Fruit fly (Drosophila melanogaster) whole organism, embryonic: ENCODE results near the gene CG15922.
A peak's percentile ranks its signal among the peaks of the same experiment; 100 is the strongest.

Experiments
- Ada2b ChIP-seq: fragments of 200-800 bp; sonication (Bioruptor generic); IDR thresholded peaks from 2 replicates; pipeline ENCODE4 v1.3.6; 2022; ENCODE audit warnings: missing biosample characterization, missing genetic modification characterization
- Bgb ChIP-seq: fragments of 200-800 bp; sonication (Bioruptor generic); IDR thresholded peaks from 2 replicates; pipeline ENCODE4 v1.3.6; 2022; ENCODE audit warnings: missing biosample characterization, missing genetic modification characterization; ENCODE audit not compliant: partially characterized antibody
- CG12744 ChIP-seq: fragments of 200-800 bp; sonication (Bioruptor generic); optimal IDR thresholded peaks from 2 replicates; lab custom pipeline; 2016; ENCODE audit warnings: missing biosample characterization, missing genetic modification characterization
- CG12769 ChIP-seq: fragments of 200-800 bp; sonication (Bioruptor generic); optimal IDR thresholded peaks from 2 replicates; lab custom pipeline; 2019; ENCODE audit warnings: missing biosample characterization, mild to moderate bottlenecking, missing genetic modification characterization, moderate library complexity
- CG14441 ChIP-seq: fragments of 200-800 bp; sonication (Bioruptor generic); IDR thresholded peaks from 2 replicates; pipeline ENCODE4 v1.3.6; 2022; ENCODE audit warnings: missing biosample characterization, missing genetic modification characterization
- CG15011 ChIP-seq: fragments of 200-800 bp; sonication (Bioruptor generic); optimal IDR thresholded peaks from 3 replicates; lab custom pipeline; 2018; ENCODE audit warnings: missing biosample characterization, mild to moderate bottlenecking, missing genetic modification characterization
- CG15269 ChIP-seq: fragments of 200-800 bp; sonication (Bioruptor generic); optimal IDR thresholded peaks from 2 replicates; lab custom pipeline; 2018; ENCODE audit warnings: missing biosample characterization, mild to moderate bottlenecking, missing genetic modification characterization, moderate library complexity
- CG15696 ChIP-seq: fragments of 200-800 bp; sonication (Bioruptor generic); optimal IDR thresholded peaks from 2 replicates; lab custom pipeline; 2019; ENCODE audit warnings: missing biosample characterization, mild to moderate bottlenecking, missing genetic modification characterization, moderate library complexity
- CG17912 ChIP-seq: fragments of 200-800 bp; sonication (Bioruptor generic); optimal IDR thresholded peaks from 2 replicates; lab custom pipeline; 2018; ENCODE audit warnings: missing biosample characterization, mild to moderate bottlenecking, missing genetic modification characterization
- CG2116 ChIP-seq: fragments of 200-800 bp; sonication (Bioruptor generic); optimal IDR thresholded peaks from 3 replicates; lab custom pipeline; 2018; ENCODE audit warnings: missing biosample characterization, mild to moderate bottlenecking, missing genetic modification characterization
- CG2129 ChIP-seq: fragments of 200-800 bp; sonication (Bioruptor generic); IDR thresholded peaks from 2 replicates; pipeline ENCODE4 v1.3.6; 2022; ENCODE audit warnings: missing biosample characterization, missing genetic modification characterization; ENCODE audit not compliant: partially characterized antibody
- CG30431 ChIP-seq: fragments of 200-800 bp; sonication (Bioruptor generic); optimal IDR thresholded peaks from 2 replicates; lab custom pipeline; 2017; ENCODE audit warnings: missing biosample characterization, missing genetic modification characterization
- CG34376 ChIP-seq: fragments of 200-800 bp; sonication (Bioruptor generic); optimal IDR thresholded peaks from 2 replicates; lab custom pipeline; 2018; ENCODE audit warnings: missing biosample characterization, mild to moderate bottlenecking, missing genetic modification characterization
- CG4360 ChIP-seq: fragments of 200-800 bp; sonication (Bioruptor generic); IDR thresholded peaks from 2 replicates; pipeline ENCODE4 v1.3.6; 2022; ENCODE audit warnings: missing biosample characterization, missing genetic modification characterization
- CG6175 ChIP-seq: fragments of 200-800 bp; sonication (Bioruptor generic); IDR thresholded peaks from 3 replicates; pipeline ENCODE4 v1.3.6; 2022; ENCODE audit warnings: missing biosample characterization, missing genetic modification characterization
- CG6791 ChIP-seq: fragments of 200-800 bp; sonication (Bioruptor generic); IDR thresholded peaks from 3 replicates; pipeline ENCODE4 v1.3.6; 2022; ENCODE audit warnings: missing biosample characterization, missing genetic modification characterization; ENCODE audit not compliant: partially characterized antibody
- CG6813 ChIP-seq: fragments of 200-800 bp; sonication (Bioruptor generic); optimal IDR thresholded peaks from 2 replicates; lab custom pipeline; 2017; ENCODE audit warnings: missing biosample characterization, missing genetic modification characterization, mild to moderate bottlenecking, moderate library complexity, missing genetic modification reagents
- CG6854 ChIP-seq: fragments of 200-800 bp; sonication (Bioruptor generic); optimal IDR thresholded peaks from 3 replicates; lab custom pipeline; 2017; ENCODE audit warnings: missing biosample characterization, mild to moderate bottlenecking, missing genetic modification characterization
- CG7357 ChIP-seq: fragments of 200-800 bp; sonication (Bioruptor generic); IDR thresholded peaks from 3 replicates; pipeline ENCODE4 v1.3.6; 2022; ENCODE audit warnings: missing biosample characterization, missing genetic modification characterization
- CG8388 ChIP-seq: fragments of 200-800 bp; sonication (Bioruptor generic); optimal IDR thresholded peaks from 2 replicates; lab custom pipeline; 2019; ENCODE audit warnings: missing biosample characterization, mild to moderate bottlenecking, missing genetic modification characterization, moderate library complexity
- CG9215 ChIP-seq: fragments of 200-800 bp; sonication (Bioruptor generic); IDR thresholded peaks from 2 replicates; pipeline ENCODE4 v1.3.6; 2022; ENCODE audit warnings: missing biosample characterization, missing genetic modification characterization
- CG9797 ChIP-seq: fragments of 200-800 bp; sonication (Bioruptor generic); optimal IDR thresholded peaks from 3 replicates; lab custom pipeline; 2018; ENCODE audit warnings: missing biosample characterization, mild to moderate bottlenecking, missing genetic modification characterization
- Elba2 ChIP-seq: fragments of 200-800 bp; sonication (Bioruptor generic); optimal IDR thresholded peaks from 3 replicates; lab custom pipeline; 2016; ENCODE audit warnings: missing biosample characterization, missing genetic modification characterization
- Gug ChIP-seq: fragments of 200-800 bp; sonication (Bioruptor generic); IDR thresholded peaks from 4 replicates; pipeline ENCODE4 v1.3.6; 2022; ENCODE audit warnings: missing biosample characterization, missing genetic modification characterization
- Hr3 ChIP-seq: fragments of 200-800 bp; sonication (Bioruptor generic); optimal IDR thresholded peaks from 3 replicates; lab custom pipeline; 2016; ENCODE audit warnings: missing biosample characterization, missing genetic modification characterization
- Hsf ChIP-seq: fragments of 200-800 bp; sonication (Bioruptor generic); optimal IDR thresholded peaks from 3 replicates; lab custom pipeline; 2016; ENCODE audit warnings: missing biosample characterization, missing genetic modification characterization
- MESR4 ChIP-seq: fragments of 200-800 bp; sonication (Bioruptor generic); optimal IDR thresholded peaks from 2 replicates; lab custom pipeline; 2018; ENCODE audit warnings: missing biosample characterization, mild to moderate bottlenecking, missing genetic modification characterization, moderate library complexity
- Neu2 ChIP-seq: fragments of 200-800 bp; sonication (Bioruptor generic); optimal IDR thresholded peaks from 3 replicates; lab custom pipeline; 2016; ENCODE audit warnings: missing biosample characterization, missing genetic modification characterization, borderline replicate concordance
- Oaz ChIP-seq: fragments of 200-800 bp; sonication (Bioruptor generic); IDR thresholded peaks from 2 replicates; pipeline ENCODE4 v1.3.6; 2022; ENCODE audit warnings: missing biosample characterization, missing genetic modification characterization
- Poxn ChIP-seq: fragments of 200-800 bp; sonication (Bioruptor generic); IDR thresholded peaks from 2 replicates; pipeline ENCODE4 v1.3.6; 2022; ENCODE audit warnings: missing biosample characterization, missing genetic modification characterization
- Rx ChIP-seq: fragments of 200-800 bp; sonication (Bioruptor generic); IDR thresholded peaks from 2 replicates; pipeline ENCODE4 v1.3.6; 2022; ENCODE audit warnings: missing biosample characterization, missing genetic modification characterization
- Taf1 ChIP-seq: fragments of 200-800 bp; sonication (Bioruptor generic); IDR thresholded peaks from 2 replicates; pipeline ENCODE4 v1.3.6; 2022; ENCODE audit warnings: missing biosample characterization, missing genetic modification characterization
- ato ChIP-seq: fragments of 200-800 bp; sonication (Bioruptor generic); IDR thresholded peaks from 2 replicates; pipeline ENCODE4 v1.3.6; 2022; ENCODE audit warnings: missing biosample characterization, missing genetic modification characterization; ENCODE audit not compliant: partially characterized antibody
- cad ChIP-seq: fragments of >200 bp; optimal IDR thresholded peaks from 2 replicates; lab custom pipeline; 2017; ENCODE audit warnings: missing biosample characterization, missing genetic modification characterization
- cg ChIP-seq: fragments of 200-800 bp; sonication (Bioruptor generic); optimal IDR thresholded peaks from 3 replicates; lab custom pipeline; 2019; ENCODE audit warnings: missing biosample characterization, mild to moderate bottlenecking, missing genetic modification characterization, moderate library complexity
- crp ChIP-seq, 2 experiments: fragments of 200-800 bp; sonication (Bioruptor generic); optimal IDR thresholded peaks; 2 replicates in 1 of 2; 3 replicates in 1 of 2; lab custom pipeline; 2017; ENCODE audit warnings: missing biosample characterization in 2 of 2, missing genetic modification characterization in 2 of 2, mild to moderate bottlenecking in 1 of 2, moderate library complexity in 1 of 2
- exex ChIP-seq: fragments of 200-800 bp; sonication (Bioruptor generic); optimal IDR thresholded peaks from 4 replicates; lab custom pipeline; 2018; ENCODE audit warnings: missing biosample characterization, mild to moderate bottlenecking, missing genetic modification characterization, moderate library complexity
- fd64A ChIP-seq: fragments of 200-800 bp; sonication (Bioruptor generic); optimal IDR thresholded peaks from 3 replicates; lab custom pipeline; 2018; ENCODE audit warnings: missing biosample characterization, mild to moderate bottlenecking, missing genetic modification characterization
- gcm ChIP-seq: fragments of 200-800 bp; sonication (Bioruptor generic); optimal IDR thresholded peaks from 2 replicates; lab custom pipeline; 2019; ENCODE audit warnings: missing biosample characterization, mild to moderate bottlenecking, missing genetic modification characterization, moderate library complexity
- grn ChIP-seq: fragments of 200-800 bp; sonication (Bioruptor generic); optimal IDR thresholded peaks from 3 replicates; lab custom pipeline; 2017; ENCODE audit warnings: missing biosample characterization, missing genetic modification characterization
- gsb ChIP-seq: fragments of 200-800 bp; sonication (Bioruptor generic); IDR thresholded peaks from 2 replicates; pipeline ENCODE4 v1.3.6; 2022; ENCODE audit warnings: missing biosample characterization, missing genetic modification characterization
- ham ChIP-seq: fragments of 200-800 bp; sonication (Bioruptor generic); IDR thresholded peaks from 2 replicates; pipeline ENCODE4 v1.3.6; 2022; ENCODE audit warnings: missing biosample characterization, missing genetic modification characterization
- insv ChIP-seq, 2 experiments: fragments of 200-800 bp; sonication (Bioruptor generic); optimal IDR thresholded peaks; 3 replicates each; lab custom pipeline; 2016 to 2018; ENCODE audit warnings: missing biosample characterization in 2 of 2, missing genetic modification characterization in 2 of 2
- lab ChIP-seq: fragments of 200-800 bp; sonication (Bioruptor generic); optimal IDR thresholded peaks from 3 replicates; lab custom pipeline; 2017; ENCODE audit warnings: missing biosample characterization, missing genetic modification characterization, mild to moderate bottlenecking, moderate library complexity, missing genetic modification reagents
- pfk ChIP-seq: fragments of 200-800 bp; sonication (Bioruptor generic); optimal IDR thresholded peaks from 2 replicates; lab custom pipeline; 2018; ENCODE audit warnings: missing biosample characterization, mild to moderate bottlenecking, missing genetic modification characterization, moderate library complexity
- sug ChIP-seq: fragments of 200-800 bp; optimal IDR thresholded peaks from 2 replicates; lab custom pipeline; 2019; ENCODE audit warnings: missing biosample characterization, mild to moderate bottlenecking, missing genetic modification characterization, moderate library complexity
- vfl ChIP-seq: fragments of 200-800 bp; sonication (Bioruptor generic); optimal IDR thresholded peaks from 2 replicates; lab custom pipeline; 2016; ENCODE audit warnings: missing biosample characterization, missing genetic modification characterization
- zf30C ChIP-seq: fragments of 200-800 bp; sonication (Bioruptor generic); optimal IDR thresholded peaks from 3 replicates; lab custom pipeline; 2018; ENCODE audit warnings: missing biosample characterization, mild to moderate bottlenecking, missing genetic modification characterization

Gene CG15922

DNA sequence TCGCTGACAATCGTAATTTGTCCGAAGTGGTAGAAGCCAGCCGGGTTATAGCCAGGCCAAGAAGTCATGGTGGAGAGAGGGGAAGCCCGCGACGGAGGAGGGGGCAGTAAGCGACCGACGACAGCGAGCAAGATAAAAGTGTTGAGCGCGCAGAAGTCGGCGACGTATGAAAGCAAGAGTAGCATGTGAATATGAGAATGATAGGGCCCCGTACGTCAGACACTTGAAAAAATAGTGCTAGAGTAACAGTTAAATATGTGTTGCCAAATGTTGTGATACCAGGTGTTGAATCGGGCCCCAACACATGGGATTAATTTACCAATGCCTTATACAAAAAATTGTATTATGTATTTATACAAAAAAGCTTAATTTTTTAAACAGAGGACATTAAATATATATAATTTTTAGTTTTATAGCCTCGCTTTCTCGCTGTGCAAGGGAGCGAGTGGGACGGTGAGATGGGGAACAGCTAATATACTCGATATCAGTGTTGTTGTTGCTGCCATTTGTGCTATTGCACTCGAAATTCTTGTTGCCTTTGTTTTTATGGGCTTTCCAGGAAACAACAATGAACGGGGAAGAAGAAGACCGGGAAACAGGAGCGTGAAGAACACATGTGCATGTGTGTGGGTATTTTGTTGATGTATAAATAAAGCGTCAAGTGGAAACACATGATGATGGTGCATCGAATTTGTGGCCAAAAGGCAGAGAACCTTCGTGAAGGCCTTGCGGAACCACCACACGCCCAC lies 10.1 kb downstream of the CG15922 start:
- TF ChIP-seq gcm, result peak; percentile 85
- no peak for TF ChIP-seq fd64A
- no peak for TF ChIP-seq MESR4
- TF ChIP-seq CG9215, result peak; percentile 74
- peak in 1 of 2 experiments; percentile 21 for TF ChIP-seq crp (GFP tag; optimal IDR thresholded peaks at IDR 0.05; lab: Kevin White, UChicago)
- TF ChIP-seq CG12769 (tag; lab: Kevin White, UChicago), result peak; percentile 39
- peak; percentile 92 for TF ChIP-seq CG15269 (tag; lab: Kevin White, UChicago)
- no peak for TF ChIP-seq CG2129
- TF ChIP-seq CG6175, result peak; percentile 64; the same call in 1 of the 3 replicates
- TF ChIP-seq CG34376 (GFP tag; lab: Kevin White, UChicago), result peak; percentile 69
- 0 out of 2 replicates have a peak, but pooled peaks have one; percentile 8 for TF ChIP-seq ham (GFP tag; lab: Robert Waterston, UW)
- peak; percentile 97 for TF ChIP-seq zf30C (GFP tag; lab: Kevin White, UChicago)
- TF ChIP-seq ato (GFP tag; lab: Robert Waterston, UW), result no peak
- TF ChIP-seq vfl, result peak; percentile 21
- TF ChIP-seq cg, result no peak
- peak; percentile 60 for TF ChIP-seq grn (GFP tag; lab: Kevin White, UChicago)
- TF ChIP-seq CG17912 (GFP tag; lab: Kevin White, UChicago), result no peak
- peak; percentile 87 for TF ChIP-seq CG15696 (tag; lab: Kevin White, UChicago)
- TF ChIP-seq CG6854 (GFP tag; lab: Kevin White, UChicago), result peak; percentile 76
- TF ChIP-seq Gug (GFP tag; lab: Robert Waterston, UW), result peak; percentile 78
- no peak for TF ChIP-seq insv (GFP tag; optimal IDR thresholded peaks at IDR 0.05; lab: Kevin White, UChicago)
- TF ChIP-seq Hsf (GFP tag; lab: Kevin White, UChicago), result peak; percentile 67
- peak; percentile 80 for TF ChIP-seq CG14441 (GFP tag; lab: Robert Waterston, UW)
- peak; percentile 84 for TF ChIP-seq exex (tag; lab: Kevin White, UChicago)
- peak; percentile 86 for TF ChIP-seq CG8388 (GFP tag; lab: Kevin White, UChicago)
- TF ChIP-seq CG15011 (GFP tag; lab: Kevin White, UChicago), result peak; percentile 62
- no peak for TF ChIP-seq CG12744
- peak; percentile 80 for TF ChIP-seq CG7357 (GFP tag; lab: Robert Waterston, UW)
- TF ChIP-seq sug (tag; lab: Kevin White, UChicago), result peak; percentile 87
- peak; percentile 24 for TF ChIP-seq cad
- peak; percentile 78 for TF ChIP-seq CG6813 (GFP tag; lab: Kevin White, UChicago)
- TF ChIP-seq CG6791, result 0 out of 3 replicates have a peak, but pooled peaks have one; percentile 5
- TF ChIP-seq Hr3, result peak; percentile 83
- TF ChIP-seq Taf1 (GFP tag; lab: Robert Waterston, UW), result peak; percentile 48; the same call in 1 of the 2 replicates
- TF ChIP-seq Neu2 (GFP tag; lab: Kevin White, UChicago), result no peak
- TF ChIP-seq gsb (GFP tag; lab: Robert Waterston, UW), result peak; percentile 84
- TF ChIP-seq Poxn (GFP tag; lab: Robert Waterston, UW), result 0 out of 2 replicates have a peak, but pooled peaks have one; percentile 39
- TF ChIP-seq CG9797 (GFP tag; lab: Kevin White, UChicago), result no peak
- peak; percentile 87 for TF ChIP-seq Ada2b (GFP tag; lab: Robert Waterston, UW)
- TF ChIP-seq Elba2 (GFP tag; lab: Kevin White, UChicago), result no peak
- TF ChIP-seq Oaz, result peak; percentile 69
- peak; percentile 85 for TF ChIP-seq CG4360 (GFP tag; lab: Robert Waterston, UW)
- peak; percentile 68 for TF ChIP-seq pfk
- TF ChIP-seq lab (GFP tag; lab: Kevin White, UChicago), result peak; percentile 92
- peak; percentile 35; the same call in 1 of the 2 replicates for TF ChIP-seq Bgb (GFP tag; lab: Robert Waterston, UW)
- peak; percentile 40 for TF ChIP-seq CG2116 (GFP tag; lab: Kevin White, UChicago)
- TF ChIP-seq Rx (GFP tag; lab: Robert Waterston, UW), result peak; percentile 73
- TF ChIP-seq CG30431 (GFP tag; lab: Kevin White, UChicago), result peak; percentile 80
